Worm (Caenorhabditis elegans) whole organism, dauer: ENCODE data around the gene str-249.

ENCODE experiments used
- unc-62 ChIP-seq: sonication (generic microtip); optimal IDR thresholded peaks from 2 replicates; lab custom pipeline; 2017; ENCODE audit warnings: missing biosample characterization, missing genetic modification reagents, missing genetic modification characterization

str-249 gene

ce11 chrIV:7186756-7187155, at the start of gene str-249:
Gene str-249, minus strand, starts transcription at chrIV:7186856.
- no peak for TF ChIP-seq unc-62

- no peak for TF ChIP-seq unc-62
These were observed 49.7 kb upstream of the str-249 start for ce11 chrIV:7236248-7236772.

- TF ChIP-seq unc-62, result no peak
These were observed 48.8 kb upstream of the str-249 start for ce11 chrIV:7235382-7235917.

ce11 chrIV:7234623-7235022, 48.0 kb upstream of the str-249 start:
- no peak for TF ChIP-seq unc-62

- TF ChIP-seq unc-62, result no peak
These were observed 46.9 kb upstream of the str-249 start for ce11 chrIV:7233566-7234014.

ce11 chrIV:7230935-7231334, 44.3 kb upstream of the str-249 start, which contains the start of gene D2024.4:
Gene D2024.4, plus strand, starts transcription at chrIV:7231235.
- TF ChIP-seq unc-62, result no peak

- no peak for TF ChIP-seq unc-62
These were observed 43.5 kb upstream of the str-249 start, which contains the start of gene cap-1 for ce11 chrIV:7230198-7230597. Gene cap-1, minus strand, starts transcription at chrIV:7230223.

- TF ChIP-seq unc-62, result no peak
These were observed 41.6 kb upstream of the str-249 start, which contains the start of gene D2024.5 for ce11 chrIV:7228208-7228607. Gene D2024.5, minus strand, starts transcription at chrIV:7228308.

- TF ChIP-seq unc-62, result no peak
These were observed 40.4 kb upstream of the str-249 start, which contains the start of gene R13A1.10 for ce11 chrIV:7227072-7227471. Gene R13A1.10, minus strand, starts transcription at chrIV:7227172.

- TF ChIP-seq unc-62, result no peak
These were observed 35.4 kb upstream of the str-249 start for ce11 chrIV:7222088-7222487.

- TF ChIP-seq unc-62, result no peak
These were observed 32.9 kb upstream of the str-249 start, which contains the start of the genes glb-23 and R13A1.1 for ce11 chrIV:7219398-7220087. Gene glb-23, minus strand, starts transcription at chrIV:7219498. Gene R13A1.1, plus strand, starts transcription at chrIV:7220037.

ce11 chrIV:7216210-7216609, 29.6 kb upstream of the str-249 start:
- no peak for TF ChIP-seq unc-62

ce11 chrIV:7212769-7213168, 26.1 kb upstream of the str-249 start:
- no peak for TF ChIP-seq unc-62

ce11 chrIV:7211313-7211712, 24.7 kb upstream of the str-249 start:
- TF ChIP-seq unc-62, result no peak

- no peak for TF ChIP-seq unc-62
These were observed 22.3 kb upstream of the str-249 start for ce11 chrIV:7208961-7209360.

ce11 chrIV:7205969-7206368, 19.3 kb upstream of the str-249 start, which contains the start of gene kcc-1:
Gene kcc-1, plus strand, starts transcription at chrIV:7206269.
- TF ChIP-seq unc-62, result no peak

- TF ChIP-seq unc-62, result no peak
These were observed 17.0 kb upstream of the str-249 start, which contains the start of gene R13A1.3 for ce11 chrIV:7203696-7204095. Gene R13A1.3, plus strand, starts transcription at chrIV:7203996.

ce11 chrIV:7196853-7197252, 10.2 kb upstream of the str-249 start, which contains the start of gene unc-8:
Gene unc-8, plus strand, starts transcription at chrIV:7197153.
- TF ChIP-seq unc-62, result no peak
